Fruit fly (Drosophila melanogaster) whole organism, prepupa: Measurements from ENCODE around the gene CG16711.

Source experiments
- Blimp-1 ChIP-seq: fragments of 200-800 bp; sonication (Bioruptor generic); optimal IDR thresholded peaks from 3 replicates; lab custom pipeline; 2017; ENCODE audit warnings: missing biosample characterization, missing genetic modification characterization, mild to moderate bottlenecking, moderate library complexity, missing genetic modification reagents
- CG10631 ChIP-seq: fragments of 200-800 bp; sonication (Bioruptor generic); optimal IDR thresholded peaks from 2 replicates; lab custom pipeline; 2016; ENCODE audit warnings: missing biosample characterization, missing genetic modification characterization
- CG10669 ChIP-seq: fragments of 200-800 bp; sonication (Bioruptor generic); optimal IDR thresholded peaks from 3 replicates; lab custom pipeline; 2018; ENCODE audit warnings: missing biosample characterization, mild to moderate bottlenecking, missing genetic modification characterization, moderate library complexity
- CG11762 ChIP-seq: fragments of 200-800 bp; sonication (Bioruptor generic); optimal IDR thresholded peaks from 3 replicates; lab custom pipeline; 2016; ENCODE audit warnings: missing biosample characterization, missing genetic modification characterization; ENCODE audit not compliant: insufficient read depth
- CG11902 ChIP-seq: fragments of 200-800 bp; sonication (Bioruptor generic); optimal IDR thresholded peaks from 3 replicates; lab custom pipeline; 2016; ENCODE audit warnings: missing biosample characterization, missing genetic modification characterization
- CG1621 ChIP-seq: fragments of 200-800 bp; sonication (Bioruptor generic); optimal IDR thresholded peaks from 3 replicates; lab custom pipeline; 2018; ENCODE audit warnings: missing biosample characterization, mild to moderate bottlenecking, missing genetic modification characterization
- CG3032 ChIP-seq: fragments of 200-800 bp; optimal IDR thresholded peaks from 2 replicates; lab custom pipeline; 2019; ENCODE audit warnings: missing biosample characterization, mild to moderate bottlenecking, missing genetic modification characterization, moderate library complexity
- CG31627 ChIP-seq: fragments of 200-800 bp; sonication (Bioruptor generic); optimal IDR thresholded peaks from 3 replicates; lab custom pipeline; 2016; ENCODE audit warnings: missing biosample characterization, missing genetic modification characterization
- CG32006 ChIP-seq: fragments of 200-800 bp; sonication (Bioruptor generic); optimal IDR thresholded peaks from 3 replicates; lab custom pipeline; 2017; ENCODE audit warnings: missing biosample characterization, mild to moderate bottlenecking, missing genetic modification characterization
- CG3919 ChIP-seq: fragments of 200-800 bp; sonication (Bioruptor generic); optimal IDR thresholded peaks from 3 replicates; lab custom pipeline; 2016; ENCODE audit warnings: missing biosample characterization, missing genetic modification characterization
- CG4318 ChIP-seq: fragments of 200-800 bp; sonication (Bioruptor generic); optimal IDR thresholded peaks from 3 replicates; lab custom pipeline; 2017; ENCODE audit warnings: missing biosample characterization, mild to moderate bottlenecking, missing genetic modification characterization
- CG6163 ChIP-seq: fragments of 200-800 bp; sonication (Bioruptor generic); IDR thresholded peaks from 3 replicates; pipeline ENCODE4 v1.3.6; 2022; ENCODE audit warnings: missing biosample characterization, missing genetic modification characterization
- CG6792 ChIP-seq: fragments of 200-800 bp; sonication (Bioruptor generic); optimal IDR thresholded peaks from 3 replicates; lab custom pipeline; 2016; ENCODE audit warnings: missing biosample characterization, missing genetic modification characterization
- CG6808 ChIP-seq: fragments of 200-800 bp; sonication (Bioruptor generic); optimal IDR thresholded peaks from 3 replicates; lab custom pipeline; 2017; ENCODE audit warnings: missing biosample characterization, missing genetic modification characterization, mild to moderate bottlenecking, moderate library complexity, missing genetic modification reagents
- CG8119 ChIP-seq: fragments of 200-800 bp; sonication (Bioruptor generic); IDR thresholded peaks from 3 replicates; pipeline ENCODE4 v1.3.6; 2022; ENCODE audit warnings: missing biosample characterization, missing genetic modification characterization
- CG8319 ChIP-seq: fragments of 200-800 bp; sonication (Bioruptor generic); optimal IDR thresholded peaks from 3 replicates; lab custom pipeline; 2016; ENCODE audit warnings: missing biosample characterization, missing genetic modification characterization
- CG8632 ChIP-seq: fragments of 200-800 bp; sonication (Bioruptor generic); optimal IDR thresholded peaks from 3 replicates; lab custom pipeline; 2016; ENCODE audit warnings: missing biosample characterization, missing genetic modification characterization
- Eip75B ChIP-seq: fragments of 200-800 bp; sonication (Bioruptor generic); optimal IDR thresholded peaks from 3 replicates; lab custom pipeline; 2016; ENCODE audit warnings: missing biosample characterization, missing genetic modification characterization
- Eip78C ChIP-seq: fragments of 200-800 bp; sonication (Bioruptor generic); peaks from one replicate; lab custom pipeline; 2016; ENCODE audit warnings: missing biosample characterization, missing genetic modification characterization
- Eip93F ChIP-seq: fragments of 200-800 bp; sonication (Bioruptor generic); optimal IDR thresholded peaks from 2 replicates; lab custom pipeline; 2016; ENCODE audit warnings: missing biosample characterization, mild to moderate bottlenecking, missing genetic modification characterization
- Gug ChIP-seq: fragments of 200-800 bp; sonication (Bioruptor generic); IDR thresholded peaks from 2 replicates; pipeline ENCODE4 v1.3.6; 2022; ENCODE audit warnings: missing biosample characterization, missing genetic modification characterization
- Hr4 ChIP-seq: fragments of 200-800 bp; sonication (Bioruptor generic); optimal IDR thresholded peaks from 3 replicates; lab custom pipeline; 2016; ENCODE audit warnings: missing biosample characterization, missing genetic modification characterization
- Lpt ChIP-seq: fragments of 200-800 bp; sonication (Bioruptor generic); optimal IDR thresholded peaks from 3 replicates; lab custom pipeline; 2016; ENCODE audit warnings: missing biosample characterization, missing genetic modification characterization
- Met ChIP-seq: fragments of 200-800 bp; sonication (Bioruptor generic); optimal IDR thresholded peaks from 3 replicates; lab custom pipeline; 2016; ENCODE audit warnings: missing biosample characterization, missing genetic modification characterization
- Sox14 ChIP-seq: fragments of 200-800 bp; sonication (Bioruptor generic); optimal IDR thresholded peaks from 3 replicates; lab custom pipeline; 2016; ENCODE audit warnings: missing biosample characterization, missing genetic modification characterization
- Sox15 ChIP-seq: fragments of 200-800 bp; sonication (Bioruptor generic); optimal IDR thresholded peaks from 3 replicates; lab custom pipeline; 2016; ENCODE audit warnings: missing biosample characterization, missing genetic modification characterization
- achi ChIP-seq: fragments of 200-800 bp; sonication (Bioruptor generic); optimal IDR thresholded peaks from 3 replicates; lab custom pipeline; 2016; ENCODE audit warnings: missing biosample characterization, missing genetic modification characterization
- acj6 ChIP-seq: fragments of 200-800 bp; sonication (Bioruptor generic); optimal IDR thresholded peaks from 3 replicates; lab custom pipeline; 2016; ENCODE audit warnings: missing biosample characterization, missing genetic modification characterization
- dac ChIP-seq: fragments of 200-800 bp; sonication (Bioruptor generic); optimal IDR thresholded peaks from 2 replicates; lab custom pipeline; 2017; ENCODE audit warnings: missing biosample characterization, mild to moderate bottlenecking, missing genetic modification characterization
- esn ChIP-seq: fragments of 200-800 bp; sonication (Bioruptor generic); optimal IDR thresholded peaks from 2 replicates; lab custom pipeline; 2016; ENCODE audit warnings: missing biosample characterization, mild to moderate bottlenecking, missing genetic modification characterization, moderate library complexity
- fd59A ChIP-seq: fragments of 200-800 bp; sonication (Bioruptor generic); optimal IDR thresholded peaks from 2 replicates; lab custom pipeline; 2017; ENCODE audit warnings: missing biosample characterization, mild to moderate bottlenecking, missing genetic modification characterization, missing genetic modification reagents
- fd85E ChIP-seq: fragments of 200-800 bp; sonication (Bioruptor generic); optimal IDR thresholded peaks from 3 replicates; lab custom pipeline; 2016; ENCODE audit warnings: missing biosample characterization, missing genetic modification characterization
- pdm3 ChIP-seq: fragments of 200-800 bp; sonication (Bioruptor generic); optimal IDR thresholded peaks from 3 replicates; lab custom pipeline; 2016; ENCODE audit warnings: missing biosample characterization, missing genetic modification characterization
- salr ChIP-seq, 2 experiments: fragments of 200-800 bp; sonication (Bioruptor generic); optimal IDR thresholded peaks; 3 replicates each; lab custom pipeline; 2016 to 2018; ENCODE audit warnings: missing biosample characterization in 2 of 2, missing genetic modification characterization in 2 of 2, mild to moderate bottlenecking in 1 of 2
- spab ChIP-seq: fragments of 200-800 bp; sonication (Bioruptor generic); optimal IDR thresholded peaks from 2 replicates; lab custom pipeline; 2017; ENCODE audit warnings: missing biosample characterization, mild to moderate bottlenecking, missing genetic modification characterization, missing genetic modification reagents
- ss ChIP-seq, 2 experiments: fragments of 200-800 bp; sonication (Bioruptor generic); optimal IDR thresholded peaks; 2 replicates in 1 of 2; 3 replicates in 1 of 2; lab custom pipeline; 2017 to 2018; ENCODE audit warnings: mild to moderate bottlenecking in 2 of 2, missing biosample characterization in 2 of 2, missing genetic modification characterization in 2 of 2, moderate library complexity in 1 of 2
- svp ChIP-seq: fragments of 200-800 bp; sonication (Bioruptor generic); peaks from one replicate; lab custom pipeline; 2016; ENCODE audit warnings: missing biosample characterization, missing genetic modification characterization
- topi ChIP-seq: fragments of 200-800 bp; sonication (Bioruptor generic); optimal IDR thresholded peaks from 3 replicates; lab custom pipeline; 2016; ENCODE audit warnings: missing biosample characterization, missing genetic modification characterization
- vri ChIP-seq: fragments of 200-800 bp; sonication (Bioruptor generic); optimal IDR thresholded peaks from 3 replicates; lab custom pipeline; 2016; ENCODE audit warnings: missing biosample characterization, mild to moderate bottlenecking, missing genetic modification characterization

Gene CG16711

DNA sequence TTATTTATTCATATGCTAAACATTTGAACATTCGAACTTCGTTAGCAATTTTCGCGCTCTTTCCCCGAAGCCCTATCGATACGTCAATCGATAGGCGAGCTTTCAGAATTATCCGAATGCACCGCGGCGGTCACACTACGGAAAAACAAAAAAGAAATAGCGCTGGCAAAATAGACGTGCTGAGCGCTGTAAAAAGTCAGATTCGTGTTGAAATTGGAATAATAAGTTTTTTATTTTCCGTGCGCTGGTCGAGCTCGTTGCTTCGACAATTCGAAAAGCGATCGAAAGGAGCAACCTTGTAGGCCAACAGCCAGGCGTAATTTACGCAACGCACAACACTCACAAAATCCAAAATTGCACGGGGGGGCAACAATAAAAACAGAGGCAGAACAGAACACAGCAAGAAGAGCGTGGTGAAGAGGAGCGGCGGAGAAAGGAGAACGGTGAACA, 5.9 kb upstream of the CG16711 start, which contains the start of gene Ubc4 (continued):
- TF ChIP-seq CG4318 (GFP tag; lab: Kevin White, UChicago) (no peak), svp (GFP tag; lab: Kevin White, UChicago) (peak; percentile 72), Blimp-1 (GFP tag; lab: Kevin White, UChicago) (no peak), Sox14 (peak; percentile 70), salr (GFP tag; optimal IDR thresholded peaks at IDR 0.05; lab: Kevin White, UChicago) (no peak), Met (GFP tag; lab: Kevin White, UChicago) (no peak), Gug (no peak), CG10669 (GFP tag; lab: Kevin White, UChicago) (no peak), Sox15 (no peak), pdm3 (GFP tag; lab: Kevin White, UChicago) (no peak), CG32006 (GFP tag; lab: Kevin White, UChicago) (no peak), ss (GFP tag; optimal IDR thresholded peaks at IDR 0.05; lab: Kevin White, UChicago) (no peak), fd85E (GFP tag; lab: Kevin White, UChicago) (no peak), CG11902 (GFP tag; lab: Kevin White, UChicago) (no peak), CG3919 (GFP tag; lab: Kevin White, UChicago) (no peak), CG8319 (GFP tag; lab: Kevin White, UChicago) (no peak), CG10631 (no peak), Lpt (GFP tag; lab: Kevin White, UChicago) (no peak), Eip93F (GFP tag; lab: Kevin White, UChicago) (no peak), CG8119 (peak; percentile 36; the same call in 1 of the 3 replicates), Hr4 (no peak), fd59A (GFP tag; lab: Kevin White, UChicago) (no peak), CG31627 (GFP tag; lab: Kevin White, UChicago) (peak; percentile 14), CG6808 (GFP tag; lab: Kevin White, UChicago) (no peak), dac (GFP tag; lab: Kevin White, UChicago) (no peak), CG6163 (GFP tag; lab: Robert Waterston, UW) (0 out of 3 replicates have a peak, but pooled peaks have one; percentile 39), Eip75B (GFP tag; lab: Kevin White, UChicago) (no peak), spab (GFP tag; lab: Kevin White, UChicago) (no peak), CG11762 (GFP tag; lab: Kevin White, UChicago) (no peak)

dm6 chr3L:9703495-9703894, 636 bp upstream of the CG16711 start, which contains the start of gene CG6761:
Gene CG6761 (minus strand): TSS chr3L:9703595.
- no peak for TF ChIP-seq fd85E (GFP tag; lab: Kevin White, UChicago)
- no peak for TF ChIP-seq Sox15
- no peak for TF ChIP-seq Lpt (GFP tag; lab: Kevin White, UChicago)
- no peak for TF ChIP-seq fd59A (GFP tag; lab: Kevin White, UChicago)
- no peak for TF ChIP-seq CG1621 (tag; lab: Kevin White, UChicago)
- TF ChIP-seq CG10631 = no peak
- TF ChIP-seq CG3032 (tag; lab: Kevin White, UChicago) = no peak
- no peak for TF ChIP-seq CG4318 (GFP tag; lab: Kevin White, UChicago)
- no peak for TF ChIP-seq CG6792 (GFP tag; lab: Kevin White, UChicago)

- no peak for TF ChIP-seq CG8632 (GFP tag; lab: Kevin White, UChicago)
- TF ChIP-seq acj6 (GFP tag; lab: Kevin White, UChicago) = no peak
- TF ChIP-seq topi = no peak
- no peak for TF ChIP-seq fd85E (GFP tag; lab: Kevin White, UChicago)
- no peak for TF ChIP-seq Sox15
- TF ChIP-seq Eip75B (GFP tag; lab: Kevin White, UChicago) = no peak
- no peak for TF ChIP-seq CG10669 (GFP tag; lab: Kevin White, UChicago)
- no peak for TF ChIP-seq esn (GFP tag; lab: Kevin White, UChicago)
- no peak for TF ChIP-seq achi
- TF ChIP-seq Eip78C = no peak
- TF ChIP-seq vri (GFP tag; lab: Kevin White, UChicago) = no peak
Observed at dm6 chr3L:9705591-9705990, 1.5 kb downstream of the CG16711 start.
